Worm (Caenorhabditis elegans): ENCODE measurements around the gene sto-1.

Gene sto-1

ce11 chrX:7607982-7608381, 45.4 kb downstream of the sto-1 start, which contains the start of gene twk-17:
twk-17 (minus strand) TSS chrX:7608082.
- TF ChIP-seq flt-1 (GFP tag; IDR thresholded peaks at IDR 0.05) (no peak), tab-1 (GFP tag; IDR thresholded peaks at IDR 0.05) (no peak), cog-1 (tag; optimal IDR thresholded peaks at IDR 0.05) (no peak), T22C8.4 (GFP tag; IDR thresholded peaks at IDR 0.05) (no peak), ztf-29 (GFP tag; IDR thresholded peaks at IDR 0.05) (no peak), med-1 (GFP tag; optimal IDR thresholded peaks at IDR 0.05; ENCODE audit: insufficient read depth) (no peak), klf-2 (GFP tag; conservative IDR thresholded peaks at IDR 0.05) (no peak), ref-1 (GFP tag; conservative IDR thresholded peaks at IDR 0.05) (no peak), ztf-23 (GFP tag; IDR thresholded peaks at IDR 0.05) (no peak)

Measured in whole organism, midembryonic.